Worm (Caenorhabditis elegans) whole organism, L4/young adult: ENCODE measurements around the gene ZC239.22.

Source experiments
- W03F9.2 ChIP-seq: fragments of 150-350 bp; optimal IDR thresholded peaks from 2 replicates; lab custom pipeline; 2014; ENCODE audit warnings: missing biosample characterization, missing genetic modification characterization
- dao-5 ChIP-seq: sonication (generic microtip); optimal IDR thresholded peaks from 2 replicates; lab custom pipeline; 2016; ENCODE audit warnings: missing genotype, missing genetic modification characterization, moderate library complexity, missing compliant biosample characterization
- him-1 ChIP-seq: sonication (generic microtip); optimal IDR thresholded peaks from 2 replicates; lab custom pipeline; 2016; ENCODE audit warnings: missing genotype, missing genetic modification reagents, missing genetic modification characterization, missing compliant biosample characterization

ZC239.22 gene

DNA sequence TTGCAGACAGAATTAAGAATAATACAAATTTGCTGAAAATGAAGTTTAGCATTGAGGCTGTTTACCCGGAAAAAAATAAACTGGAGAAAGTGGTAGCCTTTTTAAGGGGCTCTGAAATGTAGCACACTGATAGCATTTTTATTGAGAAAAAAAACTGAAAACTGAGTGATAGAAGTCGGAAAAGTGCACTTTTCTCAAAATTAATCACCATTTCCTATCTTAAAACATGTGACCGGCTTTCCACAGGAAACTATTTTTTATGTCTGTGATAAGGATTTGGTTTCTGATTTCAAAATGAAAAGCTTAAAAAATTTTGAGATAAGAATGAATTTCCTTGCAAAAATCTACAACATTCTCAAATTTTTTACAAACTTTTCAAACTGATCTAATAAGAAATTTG lies at the start of gene ZC239.22:
TSS of gene ZC239.22 (minus strand) at position 101 of the 400 bp plus-strand sequence.
- TF ChIP-seq W03F9.2 (tag; lab: Kevin White, UChicago) (no peak), dao-5 (tag; lab: Kevin White, UChicago) (no peak), him-1 (tag; lab: Kevin White, UChicago) (no peak)

DNA sequence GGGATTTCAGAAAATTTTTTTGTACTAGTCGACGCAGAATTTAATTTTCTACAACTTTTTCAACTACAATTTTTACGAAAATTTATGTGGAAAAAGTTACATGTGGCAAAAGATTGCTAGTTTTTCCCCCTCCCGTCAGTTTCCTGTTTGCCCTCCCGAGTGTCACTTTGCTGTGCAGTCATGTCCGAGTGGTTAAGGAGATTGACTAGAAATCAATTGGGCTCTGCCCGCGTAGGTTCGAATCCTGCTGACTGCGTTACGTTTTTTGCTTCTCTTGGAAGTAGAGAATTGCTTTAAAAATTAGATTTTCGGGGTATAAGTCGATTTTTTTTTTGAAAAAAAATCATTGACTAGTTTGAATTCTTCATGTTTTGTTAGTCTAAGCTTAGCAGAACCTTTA lies 47.2 kb upstream of the ZC239.22 start:
- TF ChIP-seq W03F9.2 (tag; lab: Kevin White, UChicago) (no peak), him-1 (tag; lab: Kevin White, UChicago) (no peak), dao-5 (tag; lab: Kevin White, UChicago) (no peak)

DNA sequence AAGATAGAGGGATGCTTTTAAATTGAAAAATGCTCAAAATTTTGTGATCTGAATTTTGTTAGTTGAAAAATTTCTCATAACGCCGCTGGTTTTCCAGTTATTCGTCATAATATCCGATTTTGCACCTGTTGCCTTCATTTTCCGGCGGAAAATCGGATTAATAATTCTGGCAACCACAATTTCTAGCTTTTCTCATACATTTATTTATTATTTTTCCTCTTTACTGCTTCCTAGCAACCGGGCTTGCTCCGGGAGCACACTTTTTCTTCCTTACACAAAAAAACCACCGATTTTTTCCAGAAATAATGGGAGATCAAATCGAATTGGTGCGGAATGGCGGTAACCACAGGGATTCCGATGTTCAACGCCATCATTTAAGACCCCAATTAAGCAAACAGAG lies 46.7 kb upstream of the ZC239.22 start, which contains the start of gene F02E11.7:
TSS of gene F02E11.7 (plus strand) at position 301 of the 400 bp plus-strand sequence.
- TF ChIP-seq W03F9.2 (tag; lab: Kevin White, UChicago) (no peak), dao-5 (tag; lab: Kevin White, UChicago) (no peak), him-1 (tag; lab: Kevin White, UChicago) (no peak)

DNA sequence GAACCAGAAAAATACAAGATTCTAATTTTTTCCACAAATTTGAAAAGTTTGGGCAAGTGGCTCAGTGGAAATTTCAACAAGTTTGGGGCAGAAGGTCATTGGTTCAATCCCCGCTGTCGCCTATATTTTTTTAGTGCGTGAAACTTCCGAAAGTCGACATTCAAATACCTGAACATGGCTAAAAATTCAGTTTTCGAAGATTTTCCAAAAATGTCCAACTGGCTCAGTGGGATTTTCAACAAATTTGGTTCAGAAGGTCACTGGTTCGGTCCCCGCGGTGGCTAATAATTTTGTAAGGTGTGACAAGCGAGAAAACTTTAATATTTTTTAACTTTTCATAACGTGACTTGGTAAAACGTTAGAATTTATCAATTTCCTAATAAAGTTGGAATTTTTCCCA lies 44.1 kb upstream of the ZC239.22 start:
- TF ChIP-seq him-1 (tag; lab: Kevin White, UChicago) (no peak), dao-5 (tag; lab: Kevin White, UChicago) (no peak), W03F9.2 (tag; lab: Kevin White, UChicago) (no peak)

DNA sequence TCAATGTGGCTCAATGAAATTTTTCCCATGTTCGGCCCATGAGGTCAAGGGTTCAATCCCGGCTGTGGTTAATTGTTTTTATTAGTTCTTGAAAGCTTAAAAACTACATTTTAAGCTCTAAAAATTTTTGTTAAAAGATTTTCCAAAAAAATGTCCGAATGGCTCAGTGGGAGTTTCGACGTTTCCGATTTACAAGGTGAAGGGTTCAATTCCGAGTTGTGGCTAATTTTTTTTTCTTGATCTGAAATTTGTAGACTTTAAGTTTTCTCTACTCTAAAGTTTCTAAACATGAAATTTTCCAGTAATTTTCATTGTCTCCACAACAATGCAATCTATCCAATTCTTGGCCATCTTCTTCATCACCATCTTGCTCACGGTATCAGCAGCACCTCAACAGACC lies 41.9 kb upstream of the ZC239.22 start, which contains the start of gene F02E11.2:
TSS of gene F02E11.2 (plus strand) at position 301 of the 400 bp plus-strand sequence.
- TF ChIP-seq W03F9.2 (tag; lab: Kevin White, UChicago) (no peak), dao-5 (tag; lab: Kevin White, UChicago) (no peak), him-1 (tag; lab: Kevin White, UChicago) (no peak)

DNA sequence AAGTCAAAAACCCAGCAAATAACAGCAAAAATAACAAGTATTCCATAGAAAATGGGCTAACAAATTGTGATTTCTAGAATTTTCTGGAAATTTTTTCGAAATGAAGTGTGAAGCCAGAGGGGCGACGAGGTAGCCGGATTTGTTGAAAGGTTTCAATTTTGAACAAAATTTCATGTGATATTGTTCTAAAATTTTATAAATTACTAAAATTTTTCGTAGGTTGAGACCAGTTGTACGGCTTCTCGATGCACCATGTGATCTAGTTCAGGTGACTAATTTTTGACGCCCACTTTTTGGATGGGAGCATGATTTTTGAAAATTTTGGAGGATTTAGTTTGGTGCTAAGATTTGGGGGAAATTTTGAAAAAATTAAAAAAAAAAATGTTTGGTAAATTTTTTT lies 38.6 kb upstream of the ZC239.22 start, which contains the start of gene gcy-19:
TSS of gene gcy-19 (minus strand) at position 101 of the 400 bp plus-strand sequence.
- TF ChIP-seq dao-5 (tag; lab: Kevin White, UChicago) (no peak), W03F9.2 (tag; lab: Kevin White, UChicago) (no peak), him-1 (tag; lab: Kevin White, UChicago) (no peak)

DNA sequence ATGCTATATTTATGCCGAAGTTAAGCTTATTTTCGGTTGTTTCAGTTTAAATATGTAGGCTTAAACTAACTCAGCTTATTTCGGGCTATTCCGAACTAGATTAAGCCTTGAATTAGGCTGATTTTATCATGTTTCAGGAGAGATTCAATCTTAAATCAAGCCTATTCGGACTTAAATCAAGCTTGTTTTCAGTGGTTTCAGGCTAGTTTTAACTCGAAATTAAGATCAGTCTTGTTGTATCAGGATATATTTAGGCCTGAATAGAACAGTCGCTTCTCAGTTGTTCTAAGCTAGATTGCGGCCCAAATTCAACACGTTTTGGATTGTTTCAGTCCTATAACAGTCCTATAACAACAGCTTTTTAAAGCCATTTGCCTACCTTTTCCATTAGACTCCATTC lies 31.2 kb upstream of the ZC239.22 start:
- TF ChIP-seq him-1 (tag; lab: Kevin White, UChicago): no peak
- TF ChIP-seq W03F9.2 (tag; lab: Kevin White, UChicago): no peak

DNA sequence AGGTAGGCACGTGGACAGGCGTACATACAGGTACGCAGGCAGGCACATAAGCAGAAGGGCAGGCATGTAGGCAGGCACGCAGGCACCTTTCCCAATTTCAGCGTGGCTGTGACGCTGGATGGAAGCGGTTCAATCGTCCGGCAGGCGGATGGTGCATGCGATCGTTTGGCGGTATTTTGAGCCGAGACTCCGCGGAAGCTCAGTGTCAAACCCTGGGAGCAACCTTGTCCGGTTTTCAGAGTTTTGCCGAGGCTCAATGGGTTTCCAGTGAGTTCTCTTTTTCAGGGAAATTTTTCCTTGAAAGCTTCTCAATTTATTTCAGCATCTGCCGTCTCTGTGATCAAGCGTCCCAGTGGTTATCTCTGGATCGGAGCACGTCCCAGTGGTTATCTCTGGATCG lies 29.6 kb upstream of the ZC239.22 start:
- TF ChIP-seq him-1 (tag; lab: Kevin White, UChicago): no peak

DNA sequence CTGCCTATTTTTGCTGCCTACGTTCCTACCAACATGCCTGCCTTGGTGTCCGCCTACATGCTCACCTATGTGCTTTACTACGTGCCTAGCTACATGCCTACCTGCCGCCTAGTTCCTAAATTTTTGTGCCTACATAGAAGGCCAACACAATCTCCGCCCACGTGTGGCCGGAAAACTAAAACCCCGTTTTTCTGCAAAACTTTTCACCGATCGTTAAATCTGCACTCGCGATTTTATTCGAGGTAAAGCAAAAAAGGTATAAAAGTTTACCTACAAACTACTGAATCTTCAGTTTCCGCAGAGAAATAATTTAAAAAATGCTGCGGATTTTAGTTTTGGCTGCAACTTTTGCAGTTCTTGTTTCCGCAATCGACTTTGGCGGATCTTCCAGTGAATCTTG lies 28.8 kb upstream of the ZC239.22 start, which contains the start of gene clec-124:
TSS of gene clec-124 (plus strand) at position 301 of the 400 bp plus-strand sequence.
- TF ChIP-seq dao-5 (tag; lab: Kevin White, UChicago) (no peak), him-1 (tag; lab: Kevin White, UChicago) (no peak), W03F9.2 (tag; lab: Kevin White, UChicago) (no peak)

DNA sequence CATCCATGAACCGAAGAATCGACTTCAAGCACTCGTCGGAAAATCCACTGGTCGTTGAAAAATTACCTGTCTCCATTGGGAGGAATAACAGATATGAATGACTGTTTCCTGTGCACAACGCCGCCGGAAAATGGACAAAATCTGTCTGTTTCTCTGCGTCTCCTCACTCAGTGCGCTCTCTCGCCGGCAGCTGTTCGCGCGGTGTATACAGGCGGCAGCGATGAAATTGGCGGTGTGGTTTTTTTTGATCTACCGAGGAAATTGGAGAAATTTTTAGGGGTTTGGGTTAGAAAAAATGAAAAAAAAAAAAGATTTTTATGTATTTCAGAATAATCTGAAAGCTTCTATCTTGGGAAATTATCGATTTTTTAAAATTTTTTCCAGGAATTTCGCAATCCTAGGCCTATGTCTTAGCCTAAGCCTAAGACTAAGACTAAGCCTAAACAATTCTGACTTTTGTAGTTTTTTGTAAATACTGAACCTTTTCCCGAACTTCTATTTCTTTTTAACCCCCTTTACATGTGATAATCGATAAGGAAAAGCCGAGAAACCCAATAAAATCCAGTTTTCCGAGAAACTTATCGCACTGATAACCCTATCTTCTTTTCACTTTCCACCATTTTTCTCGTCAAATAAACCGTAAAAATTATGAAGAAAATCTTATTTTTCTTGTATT lies 27.6 kb upstream of the ZC239.22 start, which contains the start of the genes fbxc-50 and C17F4.2:
TSS of gene fbxc-50 (minus strand) at position 81 of the 676 bp plus-strand sequence.
TSS of gene C17F4.2 (plus strand) at position 626 of the 676 bp plus-strand sequence.
- no peak for TF ChIP-seq him-1 (tag; lab: Kevin White, UChicago)
- no peak for TF ChIP-seq dao-5 (tag; lab: Kevin White, UChicago)
- TF ChIP-seq W03F9.2 (tag; lab: Kevin White, UChicago): no peak

DNA sequence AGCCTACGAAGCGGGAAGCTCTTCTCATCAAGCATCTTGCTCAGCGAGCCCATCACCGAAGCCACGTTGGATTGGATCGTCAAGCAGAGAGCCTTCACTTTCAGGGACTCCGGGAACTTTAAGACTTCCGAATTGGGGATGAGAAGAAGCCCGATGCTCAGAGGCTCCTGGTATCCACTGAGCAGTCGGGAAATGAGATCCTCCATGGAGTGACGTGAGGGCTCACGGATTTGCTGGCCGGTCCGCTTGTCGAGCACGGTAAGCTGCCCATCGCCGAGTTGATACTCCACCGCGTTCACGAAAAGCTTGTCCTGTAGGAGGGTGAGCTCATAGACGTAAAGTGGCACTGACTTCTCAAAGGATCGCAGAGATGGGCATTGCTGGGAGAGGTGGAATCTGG lies 26.9 kb upstream of the ZC239.22 start:
- TF ChIP-seq W03F9.2 (tag; lab: Kevin White, UChicago) (no peak), him-1 (tag; lab: Kevin White, UChicago) (no peak), dao-5 (tag; lab: Kevin White, UChicago) (no peak)

DNA sequence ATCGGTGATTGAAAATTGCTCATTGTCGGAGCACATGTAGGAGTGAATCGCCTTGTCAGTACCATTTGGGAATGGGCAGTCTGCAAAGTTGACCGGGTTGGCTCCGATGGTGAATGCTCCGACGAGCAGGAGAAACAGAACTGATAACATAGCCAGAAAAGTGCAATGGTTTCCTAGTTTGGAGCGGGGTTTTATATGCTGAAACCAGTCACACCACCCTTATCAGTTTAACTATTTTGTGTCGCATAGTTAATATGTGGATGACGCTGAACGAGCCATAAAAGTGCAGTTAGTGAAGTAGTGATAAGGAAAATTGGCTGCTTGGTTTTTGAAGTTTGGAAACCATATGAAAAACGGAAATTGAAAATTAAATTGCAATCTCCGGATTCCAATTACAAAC lies 25.2 kb upstream of the ZC239.22 start, which contains the start of gene C17F4.7:
TSS of gene C17F4.7 (minus strand) at position 180 of the 400 bp plus-strand sequence.
- TF ChIP-seq dao-5 (tag; lab: Kevin White, UChicago) (no peak), W03F9.2 (tag; lab: Kevin White, UChicago) (no peak), him-1 (tag; lab: Kevin White, UChicago) (no peak)

DNA sequence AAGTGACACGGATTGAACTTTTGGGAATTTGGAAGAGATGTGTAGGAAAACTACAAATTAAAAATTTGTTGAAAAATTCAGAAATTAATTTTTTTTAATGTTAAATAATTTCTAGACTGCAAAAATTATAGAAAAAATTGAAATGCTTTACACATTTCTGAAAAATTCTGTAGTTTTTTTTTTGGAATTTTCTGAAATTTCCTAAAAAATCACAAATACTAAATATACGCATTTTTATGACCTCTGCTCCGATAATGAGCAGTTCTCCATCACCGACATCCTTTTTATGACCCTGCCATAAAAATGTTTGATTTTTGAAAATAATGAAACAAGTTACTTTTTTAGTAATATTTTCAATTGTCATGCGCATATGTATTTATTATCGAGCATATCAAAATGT lies 24.1 kb upstream of the ZC239.22 start:
- TF ChIP-seq dao-5 (tag; lab: Kevin White, UChicago): no peak
- no peak for TF ChIP-seq W03F9.2 (tag; lab: Kevin White, UChicago)
- TF ChIP-seq him-1 (tag; lab: Kevin White, UChicago): no peak

DNA sequence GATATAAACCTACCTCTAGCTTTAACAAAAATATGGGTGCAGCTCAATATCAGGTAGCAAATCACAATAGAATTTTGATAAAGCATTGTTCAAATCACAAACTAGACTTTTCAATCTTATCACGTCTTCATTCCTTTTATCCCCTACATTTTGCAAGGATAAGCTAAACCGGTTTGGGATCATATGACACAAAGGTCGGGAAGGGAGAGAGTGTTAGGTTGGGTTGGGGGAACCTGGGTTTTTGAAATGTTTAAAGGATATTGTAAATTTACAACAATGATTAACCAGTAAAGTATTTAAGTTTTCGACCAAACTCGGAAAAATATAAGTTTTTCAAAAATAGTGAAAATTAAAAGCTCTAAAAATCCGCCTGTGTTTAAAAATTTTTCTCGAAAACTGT lies 23.4 kb upstream of the ZC239.22 start, which contains the start of gene C17F4.12:
TSS of gene C17F4.12 (minus strand) at position 101 of the 400 bp plus-strand sequence.
- TF ChIP-seq him-1 (tag; lab: Kevin White, UChicago): no peak
- no peak for TF ChIP-seq W03F9.2 (tag; lab: Kevin White, UChicago)
- TF ChIP-seq dao-5 (tag; lab: Kevin White, UChicago): no peak
